Fruit fly (Drosophila melanogaster): ENCODE data around the gene p38a.

DNA sequence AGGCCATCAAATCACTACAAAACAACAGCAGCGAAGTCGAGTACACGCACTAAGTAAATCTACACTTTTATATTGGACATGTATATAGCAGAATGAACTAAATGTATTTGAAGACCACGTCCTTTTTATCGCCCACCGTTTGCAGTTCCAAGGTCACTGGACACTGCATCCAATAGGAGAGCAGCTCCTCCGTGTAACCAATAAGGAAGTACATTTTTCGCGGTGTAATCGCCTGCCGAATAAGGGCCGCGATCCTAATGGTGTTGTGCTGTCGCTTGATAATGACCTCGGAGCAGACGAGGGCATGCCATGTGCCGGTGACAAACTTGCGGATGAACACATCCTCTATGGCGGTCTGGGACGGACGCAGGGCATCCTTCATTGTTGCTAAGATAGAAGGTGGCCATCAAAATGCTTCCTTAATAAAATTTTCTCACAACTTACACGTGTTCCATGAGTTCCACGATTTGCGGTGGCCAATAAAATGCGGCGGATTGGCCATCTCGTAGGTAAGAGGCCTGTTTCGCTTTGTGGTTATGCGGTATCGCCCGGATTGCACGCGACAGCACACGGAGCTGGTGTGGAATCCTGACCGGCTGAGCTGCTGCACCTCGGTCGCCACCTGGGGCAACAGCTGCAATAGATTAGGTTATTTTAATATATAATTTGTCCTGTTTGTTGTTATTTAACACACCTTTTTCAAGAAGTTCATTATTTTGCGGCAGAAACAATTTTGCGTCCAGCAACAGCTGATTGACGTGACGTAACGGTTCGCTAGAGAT, 10.8 kb upstream of the p38a start, which contains the start of gene mRpS24:
- TF ChIP-seq D1 (tag; optimal IDR thresholded peaks at IDR 0.05) (no peak), CG32121 (GFP tag; IDR thresholded peaks at IDR 0.05) (no peak), CG17806 (tag; optimal IDR thresholded peaks at IDR 0.05) (no peak), CG4496 (GFP tag; IDR thresholded peaks at IDR 0.05) (no peak), CG15710 (tag; optimal IDR thresholded peaks at IDR 0.05) (no peak), CG9948 (tag; optimal IDR thresholded peaks at IDR 0.05) (no peak)
